Worm (Caenorhabditis elegans): ENCODE results near the gene gpa-12.

- TF ChIP-seq ama-1 (optimal IDR thresholded peaks at IDR 0.05) = no peak
- no peak for TF ChIP-seq flt-1 (GFP tag; IDR thresholded peaks at IDR 0.05)
- TF ChIP-seq ets-7 (tag; optimal IDR thresholded peaks at IDR 0.05) = no peak
- TF ChIP-seq sea-1 (GFP tag; conservative IDR thresholded peaks at IDR 0.05) = no peak
- TF ChIP-seq B0310.2 (tag; optimal IDR thresholded peaks at IDR 0.05) = no peak
- TF ChIP-seq tra-4 (tag; optimal IDR thresholded peaks at IDR 0.05) = no peak
- no peak for TF ChIP-seq aly-1 (tag; optimal IDR thresholded peaks at IDR 0.05)
- no peak for TF ChIP-seq tbx-37 (GFP tag; conservative IDR thresholded peaks at IDR 0.05)
- no peak for TF ChIP-seq pes-1 (GFP tag; IDR thresholded peaks at IDR 0.05)
Measured at ce11 chrX:9264231-9264630, 20.9 kb downstream of the gpa-12 start, which contains the start of gene F18G5.6.
